Worm (Caenorhabditis elegans): ENCODE data around the gene M02A10.1.

DNA sequence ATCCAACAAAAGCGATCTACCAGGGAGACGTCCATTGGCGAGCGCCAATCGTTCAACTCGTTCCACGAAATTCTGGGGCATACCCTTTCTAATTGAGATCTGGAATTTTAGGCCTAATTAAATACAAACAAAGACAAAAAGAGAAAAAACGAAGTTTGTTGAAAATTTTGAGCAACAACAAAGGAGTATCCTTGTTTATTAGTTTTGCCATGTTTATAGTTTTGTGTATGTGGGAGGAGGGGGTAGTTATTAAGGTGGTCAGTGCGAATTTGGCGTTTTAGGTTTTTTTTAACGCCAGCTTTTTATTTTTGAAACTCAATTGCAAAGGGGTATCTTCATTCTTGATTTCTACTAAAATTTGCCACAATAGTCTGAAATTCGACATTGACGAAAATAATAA is 7.8 kb downstream of the M02A10.1 start, which contains the start of gene irk-2:
- TF ChIP-seq tab-1 (GFP tag; IDR thresholded peaks at IDR 0.05) = no peak
- TF ChIP-seq T22C8.4 (GFP tag; IDR thresholded peaks at IDR 0.05) = no peak
- TF ChIP-seq ztf-23 (GFP tag; IDR thresholded peaks at IDR 0.05) = no peak
- no peak for TF ChIP-seq med-1 (GFP tag; optimal IDR thresholded peaks at IDR 0.05; ENCODE audit: insufficient read depth)
- TF ChIP-seq flt-1 (GFP tag; IDR thresholded peaks at IDR 0.05) = no peak
